Fruit fly (Drosophila melanogaster) whole organism, embryonic: ENCODE data around the gene mxt.

Experiments used
- Asciz ChIP-seq: fragments of 200-800 bp; sonication (Bioruptor generic); optimal IDR thresholded peaks from 2 replicates; lab custom pipeline; 2017; ENCODE audit warnings: missing biosample characterization, mild to moderate bottlenecking, missing genetic modification characterization, missing genetic modification reagents
- CG10431 ChIP-seq: fragments of 200-800 bp; sonication (Bioruptor generic); optimal IDR thresholded peaks from 3 replicates; lab custom pipeline; 2018; ENCODE audit warnings: missing biosample characterization, mild to moderate bottlenecking, missing genetic modification characterization
- CG10543 ChIP-seq: fragments of 200-800 bp; sonication (Bioruptor generic); optimal IDR thresholded peaks from 3 replicates; lab custom pipeline; 2017; ENCODE audit warnings: missing biosample characterization, mild to moderate bottlenecking, missing genetic modification characterization, moderate library complexity
- CG12219 ChIP-seq: fragments of 200-800 bp; sonication (Bioruptor generic); optimal IDR thresholded peaks from 3 replicates; lab custom pipeline; 2018; ENCODE audit warnings: missing biosample characterization, mild to moderate bottlenecking, missing genetic modification characterization
- CG12942 ChIP-seq: fragments of 200-800 bp; sonication (Bioruptor generic); optimal IDR thresholded peaks from 3 replicates; lab custom pipeline; 2016; ENCODE audit warnings: missing biosample characterization, missing genetic modification characterization
- CG13424 ChIP-seq: fragments of 200-800 bp; sonication (Bioruptor generic); optimal IDR thresholded peaks from 2 replicates; lab custom pipeline; 2019; ENCODE audit warnings: missing biosample characterization, mild to moderate bottlenecking, missing genetic modification characterization, moderate library complexity
- CG13775 ChIP-seq: fragments of 200-800 bp; sonication (Bioruptor generic); optimal IDR thresholded peaks from 3 replicates; lab custom pipeline; 2017; ENCODE audit warnings: missing biosample characterization, mild to moderate bottlenecking, missing genetic modification characterization
- CG14050 ChIP-seq: fragments of 200-800 bp; sonication (Bioruptor generic); IDR thresholded peaks from 3 replicates; pipeline ENCODE4 v1.3.6; 2022; ENCODE audit warnings: missing biosample characterization, missing genetic modification characterization
- CG15011 ChIP-seq: fragments of 200-800 bp; sonication (Bioruptor generic); optimal IDR thresholded peaks from 3 replicates; lab custom pipeline; 2018; ENCODE audit warnings: missing biosample characterization, mild to moderate bottlenecking, missing genetic modification characterization
- CG15073 ChIP-seq: fragments of 200-800 bp; sonication (Bioruptor generic); optimal IDR thresholded peaks from 2 replicates; lab custom pipeline; 2016; ENCODE audit warnings: missing biosample characterization, missing genetic modification characterization
- CG1792 ChIP-seq: fragments of 200-800 bp; sonication (Bioruptor generic); optimal IDR thresholded peaks from 2 replicates; lab custom pipeline; 2016; ENCODE audit warnings: missing biosample characterization, missing genetic modification characterization
- CG18476 ChIP-seq: fragments of 200-800 bp; sonication (Bioruptor generic); optimal IDR thresholded peaks from 2 replicates; lab custom pipeline; 2016; ENCODE audit warnings: missing biosample characterization, mild to moderate bottlenecking, missing genetic modification characterization
- CG18764 ChIP-seq: fragments of 200-800 bp; sonication (Bioruptor generic); optimal IDR thresholded peaks from 3 replicates; lab custom pipeline; 2016; ENCODE audit warnings: missing biosample characterization, missing genetic modification characterization
- CG3163 ChIP-seq: fragments of 200-800 bp; sonication (Bioruptor generic); optimal IDR thresholded peaks from 3 replicates; lab custom pipeline; 2016; ENCODE audit warnings: missing biosample characterization, missing genetic modification characterization
- CG3281 ChIP-seq: fragments of 200-800 bp; sonication (Bioruptor generic); optimal IDR thresholded peaks from 3 replicates; lab custom pipeline; 2017; ENCODE audit warnings: missing biosample characterization, mild to moderate bottlenecking, missing genetic modification characterization
- CG4854 ChIP-seq: fragments of 200-800 bp; sonication (Bioruptor generic); optimal IDR thresholded peaks from 2 replicates; lab custom pipeline; 2016; ENCODE audit warnings: missing biosample characterization, missing genetic modification characterization, inconsistent platforms
- CG6272 ChIP-seq: fragments of 200-800 bp; sonication (Bioruptor generic); IDR thresholded peaks from 2 replicates; pipeline ENCODE4 v1.3.6; 2022; ENCODE audit warnings: missing biosample characterization, missing genetic modification characterization
- CG6765 ChIP-seq: fragments of 200-800 bp; sonication (Bioruptor generic); optimal IDR thresholded peaks from 3 replicates; lab custom pipeline; 2017; ENCODE audit warnings: missing biosample characterization, mild to moderate bottlenecking, missing genetic modification characterization
- CG9817 ChIP-seq: fragments of 200-800 bp; sonication (Bioruptor generic); optimal IDR thresholded peaks from 2 replicates; lab custom pipeline; 2018; ENCODE audit warnings: missing biosample characterization, mild to moderate bottlenecking, missing genetic modification characterization, moderate library complexity
- CoRest ChIP-seq: fragments of 200-800 bp; sonication (Bioruptor generic); optimal IDR thresholded peaks from 3 replicates; lab custom pipeline; 2018; ENCODE audit warnings: missing biosample characterization, mild to moderate bottlenecking, missing genetic modification characterization, moderate library complexity
- H2.0 ChIP-seq: fragments of 200-800 bp; sonication (Bioruptor generic); IDR thresholded peaks from 2 replicates; pipeline ENCODE4 v1.3.6; 2022; ENCODE audit warnings: missing biosample characterization, missing genetic modification characterization
- HLH4C ChIP-seq: fragments of 200-800 bp; sonication (Bioruptor generic); IDR thresholded peaks from 3 replicates; pipeline ENCODE4 v1.3.6; 2022; ENCODE audit warnings: missing biosample characterization, missing genetic modification characterization; ENCODE audit not compliant: partially characterized antibody
- HmgZ ChIP-seq: fragments of 200-800 bp; sonication (Bioruptor generic); optimal IDR thresholded peaks from 2 replicates; lab custom pipeline; 2018; ENCODE audit warnings: missing biosample characterization, mild to moderate bottlenecking, missing genetic modification characterization
- Hr3 ChIP-seq: fragments of 200-800 bp; sonication (Bioruptor generic); optimal IDR thresholded peaks from 3 replicates; lab custom pipeline; 2016; ENCODE audit warnings: missing biosample characterization, missing genetic modification characterization
- Lpt ChIP-seq: fragments of >200 bp; optimal IDR thresholded peaks from 2 replicates; lab custom pipeline; 2018; ENCODE audit warnings: missing biosample characterization, missing genetic modification characterization
- MESR4 ChIP-seq: fragments of 200-800 bp; sonication (Bioruptor generic); optimal IDR thresholded peaks from 2 replicates; lab custom pipeline; 2018; ENCODE audit warnings: missing biosample characterization, mild to moderate bottlenecking, missing genetic modification characterization, moderate library complexity
- Myb ChIP-seq: fragments of 200-800 bp; sonication (Bioruptor generic); optimal IDR thresholded peaks from 2 replicates; lab custom pipeline; 2016; ENCODE audit warnings: missing biosample characterization, missing genetic modification characterization
- NK7.1 ChIP-seq: fragments of 200-800 bp; sonication (Bioruptor generic); optimal IDR thresholded peaks from 3 replicates; lab custom pipeline; 2016; ENCODE audit warnings: missing biosample characterization, missing genetic modification characterization
- Ptx1 ChIP-seq: fragments of 200-800 bp; sonication (Bioruptor generic); IDR thresholded peaks from 2 replicates; pipeline ENCODE4 v1.3.6; 2022; ENCODE audit warnings: missing biosample characterization, missing genetic modification characterization
- Sry-δ ChIP-seq: fragments of 200-800 bp; sonication (Bioruptor generic); optimal IDR thresholded peaks from 2 replicates; lab custom pipeline; 2016; ENCODE audit warnings: missing biosample characterization, missing genetic modification characterization
- Usf ChIP-seq: fragments of 200-800 bp; sonication (Bioruptor generic); optimal IDR thresholded peaks from 2 replicates; lab custom pipeline; 2017; ENCODE audit warnings: missing genotype, missing biosample characterization, missing genetic modification characterization
- bsh ChIP-seq, 2 experiments: fragments of 200-800 bp; sonication (Bioruptor generic); optimal IDR thresholded peaks; 2 replicates each; lab custom pipeline; 2017 to 2018; ENCODE audit warnings: mild to moderate bottlenecking in 2 of 2, missing biosample characterization in 2 of 2, missing genetic modification characterization in 2 of 2, moderate library complexity in 1 of 2
- cwo ChIP-seq: fragments of 200-800 bp; sonication (Bioruptor generic); optimal IDR thresholded peaks from 3 replicates; lab custom pipeline; 2017; ENCODE audit warnings: missing biosample characterization, missing genetic modification characterization, mild to moderate bottlenecking, moderate library complexity, missing genetic modification reagents
- danr ChIP-seq: fragments of 200-800 bp; sonication (Bioruptor generic); IDR thresholded peaks from 2 replicates; pipeline ENCODE4 v1.3.6; 2022; ENCODE audit warnings: missing biosample characterization, missing genetic modification characterization
- dm ChIP-seq: fragments of 200-800 bp; sonication (Bioruptor generic); optimal IDR thresholded peaks from 3 replicates; lab custom pipeline; 2016; ENCODE audit warnings: missing biosample characterization, missing genetic modification characterization
- eve ChIP-seq, 2 experiments: fragments of >200 bp; optimal IDR thresholded peaks; 2 replicates each; lab custom pipeline; 2017; ENCODE audit warnings: missing biosample characterization in 2 of 2, missing genetic modification characterization in 2 of 2
- fd96Cb ChIP-seq: fragments of 200-800 bp; sonication (Bioruptor generic); optimal IDR thresholded peaks from 2 replicates; lab custom pipeline; 2018; ENCODE audit warnings: missing biosample characterization, mild to moderate bottlenecking, missing genetic modification characterization, moderate library complexity
- gsb ChIP-seq: fragments of 200-800 bp; sonication (Bioruptor generic); IDR thresholded peaks from 2 replicates; pipeline ENCODE4 v1.3.6; 2022; ENCODE audit warnings: missing biosample characterization, missing genetic modification characterization
- hb ChIP-seq: fragments of 200-800 bp; sonication (Bioruptor generic); IDR thresholded peaks from 3 replicates; pipeline ENCODE4 v1.3.6; 2022; ENCODE audit warnings: missing biosample characterization, missing genetic modification characterization; ENCODE audit not compliant: partially characterized antibody
- her ChIP-seq: fragments of 200-800 bp; sonication (Bioruptor generic); optimal IDR thresholded peaks from 2 replicates; lab custom pipeline; 2016; ENCODE audit warnings: missing biosample characterization, missing genetic modification characterization
- inv ChIP-seq: fragments of 200-800 bp; sonication (Bioruptor generic); IDR thresholded peaks from 2 replicates; pipeline ENCODE4 v1.3.6; 2022; ENCODE audit warnings: missing biosample characterization, missing genetic modification characterization; ENCODE audit not compliant: partially characterized antibody
- lab ChIP-seq: fragments of 200-800 bp; sonication (Bioruptor generic); optimal IDR thresholded peaks from 3 replicates; lab custom pipeline; 2017; ENCODE audit warnings: missing biosample characterization, missing genetic modification characterization, mild to moderate bottlenecking, moderate library complexity, missing genetic modification reagents
- run ChIP-seq: fragments of 200-800 bp; sonication (Bioruptor generic); optimal IDR thresholded peaks from 3 replicates; lab custom pipeline; 2018; ENCODE audit warnings: missing biosample characterization, mild to moderate bottlenecking, missing genetic modification characterization
- shn ChIP-seq: fragments of 200-800 bp; sonication (Bioruptor generic); optimal IDR thresholded peaks from 3 replicates; lab custom pipeline; 2016; ENCODE audit warnings: missing biosample characterization, missing genetic modification characterization
- slp2 ChIP-seq: fragments of 200-800 bp; sonication (Bioruptor generic); optimal IDR thresholded peaks from 2 replicates; lab custom pipeline; 2016; ENCODE audit warnings: missing biosample characterization, missing genetic modification characterization
- stc ChIP-seq: fragments of 200-800 bp; sonication (Bioruptor generic); IDR thresholded peaks from 2 replicates; pipeline ENCODE4 v1.3.6; 2022; ENCODE audit warnings: missing biosample characterization, missing genetic modification characterization
- stwl ChIP-seq: fragments of 200-800 bp; sonication (Bioruptor generic); optimal IDR thresholded peaks from 3 replicates; lab custom pipeline; 2018; ENCODE audit warnings: missing biosample characterization, mild to moderate bottlenecking, missing genetic modification characterization, moderate library complexity
- tio ChIP-seq: fragments of 200-800 bp; sonication (Bioruptor generic); optimal IDR thresholded peaks from 2 replicates; lab custom pipeline; 2017; ENCODE audit warnings: missing biosample characterization, missing genetic modification characterization, inconsistent platforms
- zfh1 ChIP-seq: fragments of 200-800 bp; sonication (Bioruptor generic); IDR thresholded peaks from 3 replicates; pipeline ENCODE4 v1.3.6; 2022; ENCODE audit warnings: missing biosample characterization, missing genetic modification characterization

Gene mxt

dm6 chr2L:4887382-4888219 lies 40.5 kb upstream of the mxt start (continued):
- no peak for TF ChIP-seq hb (GFP tag; lab: Robert Waterston, UW)
- TF ChIP-seq gsb: no peak; the same call in 1 of the 2 replicates
- peak; percentile 1 for TF ChIP-seq stwl (tag; lab: Kevin White, UChicago)
- peak; percentile 45 for TF ChIP-seq fd96Cb (tag; lab: Kevin White, UChicago)
- TF ChIP-seq MESR4 (GFP tag; lab: Kevin White, UChicago): no peak
- TF ChIP-seq inv: no peak
- TF ChIP-seq CG12219 (GFP tag; lab: Kevin White, UChicago): no peak
- no peak for TF ChIP-seq Sry-δ (GFP tag; lab: Kevin White, UChicago)
- TF ChIP-seq her (GFP tag; lab: Kevin White, UChicago): no peak
- TF ChIP-seq CG1792 (GFP tag; lab: Kevin White, UChicago): no peak
- peak; percentile 55 for TF ChIP-seq CG9817 (tag; lab: Kevin White, UChicago)
- no peak for TF ChIP-seq CG15073 (GFP tag; lab: Kevin White, UChicago)
- peak; percentile 27 for TF ChIP-seq CG18476 (GFP tag; lab: Kevin White, UChicago)
- TF ChIP-seq CG3163 (GFP tag; lab: Kevin White, UChicago): no peak
- TF ChIP-seq cwo (GFP tag; lab: Kevin White, UChicago): peak; percentile 77
- TF ChIP-seq run (tag; lab: Kevin White, UChicago): peak; percentile 23
- TF ChIP-seq shn (GFP tag; lab: Kevin White, UChicago): peak; percentile 7
- no peak for TF ChIP-seq Lpt (GFP tag; lab: Kevin White, UChicago)
- no peak for TF ChIP-seq CG10543 (GFP tag; lab: Kevin White, UChicago)
- no peak for TF ChIP-seq HmgZ (tag; lab: Kevin White, UChicago)
- TF ChIP-seq CG13424: peak; percentile 57
- TF ChIP-seq CG6272 (GFP tag; lab: Robert Waterston, UW): peak; percentile 38; the same call in 1 of the 2 replicates
- peak; percentile 43 for TF ChIP-seq CG18764
- no peak for TF ChIP-seq CG6765
- no peak for TF ChIP-seq CG10431
- TF ChIP-seq danr (GFP tag; lab: Robert Waterston, UW): peak; percentile 59
- TF ChIP-seq CG15011 (GFP tag; lab: Kevin White, UChicago): peak; percentile 32
- no peak for TF ChIP-seq slp2 (GFP tag; lab: Kevin White, UChicago)
- TF ChIP-seq CG3281: peak; percentile 52
- peak; percentile 78 for TF ChIP-seq zfh1 (GFP tag; lab: Robert Waterston, UW)
- peak; percentile 12 for TF ChIP-seq Asciz (GFP tag; lab: Kevin White, UChicago)
- TF ChIP-seq stc (GFP tag; lab: Robert Waterston, UW): peak; percentile 80
- TF ChIP-seq dm: no peak
- peak; percentile 64 for TF ChIP-seq H2.0 (GFP tag; lab: Robert Waterston, UW)
- TF ChIP-seq lab (GFP tag; lab: Kevin White, UChicago): peak; percentile 62
- no peak for TF ChIP-seq CG4854 (GFP tag; lab: Kevin White, UChicago)
- peak; percentile 75 to 81 for TF ChIP-seq bsh (GFP tag; optimal IDR thresholded peaks at IDR 0.05; lab: Kevin White, UChicago)
- TF ChIP-seq tio (GFP tag; lab: Kevin White, UChicago): peak; percentile 58
- peak; percentile 17 for TF ChIP-seq CG12942 (GFP tag; lab: Kevin White, UChicago)
- peak; percentile 39; the same call in 2 of the 3 replicates for TF ChIP-seq CG14050 (GFP tag; lab: Robert Waterston, UW)
- TF ChIP-seq CG13775: peak; percentile 37
- peak; percentile 21 for TF ChIP-seq Usf (GFP tag; lab: Kevin White, UChicago)
- TF ChIP-seq CoRest (tag; lab: Kevin White, UChicago): peak; percentile 41
- TF ChIP-seq Hr3 (GFP tag; lab: Kevin White, UChicago): peak; percentile 25
- TF ChIP-seq NK7.1: no peak
- no peak for TF ChIP-seq HLH4C (GFP tag; lab: Robert Waterston, UW)
- peak; percentile 80 for TF ChIP-seq Ptx1 (GFP tag; lab: Robert Waterston, UW)
- no peak for TF ChIP-seq Myb (GFP tag; lab: Kevin White, UChicago)
- TF ChIP-seq eve (GFP tag; optimal IDR thresholded peaks at IDR 0.05; lab: Kevin White, UChicago): no peak
